Worm (Caenorhabditis elegans): Measurements from ENCODE around the gene lgc-31.
A peak's percentile ranks its signal among the peaks of the same experiment; 100 is the strongest.

Gene lgc-31

DNA sequence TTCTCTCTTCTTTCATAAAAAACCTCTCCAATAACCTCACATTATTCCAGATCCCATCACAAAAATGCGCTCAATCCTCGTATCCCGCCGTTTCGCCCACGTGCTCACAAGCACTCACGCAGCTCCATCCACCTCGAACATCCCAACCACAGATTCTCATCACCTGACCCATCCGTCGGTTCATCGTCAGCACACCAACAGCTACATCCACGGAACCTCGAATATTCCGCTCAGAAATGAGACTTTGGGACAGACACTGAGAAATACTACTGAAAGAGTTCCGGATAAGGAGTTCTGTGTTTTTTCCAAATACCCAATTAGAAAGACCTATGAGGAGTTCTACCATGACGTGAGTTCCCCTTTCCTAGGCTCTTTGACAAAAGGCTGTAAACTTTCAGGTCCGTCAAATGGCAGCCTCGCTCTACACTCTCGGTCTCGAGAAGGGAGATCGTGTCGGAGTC is 45.6 kb upstream of the lgc-31 start, which contains the start of gene acs-2:
Gene acs-2 (plus strand): TSS at position 51 of the 461 bp plus-strand sequence.
- TF ChIP-seq elt-2 (tag; optimal IDR thresholded peaks at IDR 0.05), result no peak
- no peak for TF ChIP-seq nhr-28 (tag; optimal IDR thresholded peaks at IDR 0.05)
- TF ChIP-seq snpc-4 (tag; optimal IDR thresholded peaks at IDR 0.05), result no peak
- TF ChIP-seq ama-1 (optimal IDR thresholded peaks at IDR 0.05), result peak; percentile 96
- TF ChIP-seq ceh-82 (tag; optimal IDR thresholded peaks at IDR 0.05), result no peak

DNA sequence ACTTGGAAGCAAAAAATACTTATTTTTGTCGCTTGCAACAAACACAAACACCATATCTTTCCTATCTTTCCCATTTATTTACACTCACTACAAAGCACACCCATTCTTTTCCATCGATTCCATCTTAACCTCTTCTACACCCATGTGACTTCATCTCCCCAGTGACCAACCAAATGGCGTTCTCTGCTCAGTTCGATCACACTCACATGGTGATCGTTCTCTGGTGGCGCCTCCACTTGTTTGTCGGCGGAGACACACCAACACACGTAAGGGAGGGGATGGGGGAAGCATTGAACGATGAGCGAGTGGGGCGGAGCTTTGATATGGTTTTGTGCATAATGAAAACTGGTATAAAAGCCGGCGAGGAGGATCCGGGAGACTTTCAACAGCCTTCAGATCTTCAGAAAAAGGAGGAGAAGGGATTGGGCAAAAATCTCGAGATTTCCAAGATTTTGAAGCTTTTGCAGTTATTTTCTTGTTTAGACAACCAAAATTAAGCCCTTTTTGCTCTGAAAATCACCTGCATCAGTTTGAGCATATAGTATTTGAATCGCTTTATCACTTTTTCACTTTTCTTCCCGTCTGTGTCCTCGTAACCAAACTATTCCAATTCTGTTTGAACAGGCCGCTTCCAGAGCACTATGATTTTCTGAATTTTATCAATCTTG is 44.8 kb upstream of the lgc-31 start:
- TF ChIP-seq ama-1 (optimal IDR thresholded peaks at IDR 0.05) (peak; percentile 96), fkh-10 (GFP tag; optimal IDR thresholded peaks at IDR 0.05) (no peak), skn-1 (tag; optimal IDR thresholded peaks at IDR 0.05) (no peak), ZK546.5 (tag; optimal IDR thresholded peaks at IDR 0.05) (no peak), ceh-28 (tag; optimal IDR thresholded peaks at IDR 0.05) (peak; percentile 40), unc-39 (tag; optimal IDR thresholded peaks at IDR 0.05) (no peak), nhr-237 (tag; optimal IDR thresholded peaks at IDR 0.05) (no peak), hmg-11 (tag; optimal IDR thresholded peaks at IDR 0.05) (peak; percentile 57), ceh-16 (tag; optimal IDR thresholded peaks at IDR 0.05) (no peak), mdl-1 (tag; optimal IDR thresholded peaks at IDR 0.05) (peak; percentile 82), nhr-76 (tag; optimal IDR thresholded peaks at IDR 0.05) (no peak), nhr-67 (tag; optimal IDR thresholded peaks at IDR 0.05) (no peak), egl-5 (tag; optimal IDR thresholded peaks at IDR 0.05) (peak; percentile 86), daf-12 (tag; optimal IDR thresholded peaks at IDR 0.05) (no peak), tbx-2 (tag; optimal IDR thresholded peaks at IDR 0.05) (no peak), elt-3 (tag; optimal IDR thresholded peaks at IDR 0.05) (no peak), ztf-4 (tag; optimal IDR thresholded peaks at IDR 0.05) (no peak), aly-2 (tag; optimal IDR thresholded peaks at IDR 0.05) (no peak), snpc-4 (tag; optimal IDR thresholded peaks at IDR 0.05) (peak; percentile 82), lsy-12 (tag; optimal IDR thresholded peaks at IDR 0.05) (no peak), zag-1 (tag; optimal IDR thresholded peaks at IDR 0.05) (no peak), nhr-12 (tag; optimal IDR thresholded peaks at IDR 0.05) (no peak), ztf-11 (tag; optimal IDR thresholded peaks at IDR 0.05) (no peak), lin-15B (tag; optimal IDR thresholded peaks at IDR 0.05) (peak; percentile 9), eor-1 (tag; optimal IDR thresholded peaks at IDR 0.05) (no peak), unc-62 (GFP tag; optimal IDR thresholded peaks at IDR 0.05) (peak; percentile 19), nhr-25 (tag; optimal IDR thresholded peaks at IDR 0.05) (no peak), jun-1 (tag; optimal IDR thresholded peaks at IDR 0.05) (peak; percentile 85), pha-4 (tag; optimal IDR thresholded peaks at IDR 0.05) (peak; percentile 87), pqm-1 (tag; optimal IDR thresholded peaks at IDR 0.05) (peak; percentile 94), lin-39 (tag; optimal IDR thresholded peaks at IDR 0.05) (peak; percentile 96), nhr-23 (tag; optimal IDR thresholded peaks at IDR 0.05) (no peak), nhr-11 (tag; optimal IDR thresholded peaks at IDR 0.05) (peak; percentile 70), ceh-9 (tag; optimal IDR thresholded peaks at IDR 0.05) (no peak), fkh-2 (tag; optimal IDR thresholded peaks at IDR 0.05) (no peak), nhr-77 (tag; optimal IDR thresholded peaks at IDR 0.05) (no peak), nfya-1 (tag; optimal IDR thresholded peaks at IDR 0.05; ENCODE audit: insufficient read depth) (peak; percentile 82), ceh-82 (tag; optimal IDR thresholded peaks at IDR 0.05) (no peak), egl-27 (tag; optimal IDR thresholded peaks at IDR 0.05) (no peak), elt-2 (tag; optimal IDR thresholded peaks at IDR 0.05) (peak; percentile 78), nhr-28 (tag; optimal IDR thresholded peaks at IDR 0.05) (no peak), mml-1 (tag; optimal IDR thresholded peaks at IDR 0.05) (no peak), sea-2 (GFP tag; optimal IDR thresholded peaks at IDR 0.05) (no peak), elt-1 (tag; optimal IDR thresholded peaks at IDR 0.05) (peak; percentile 77), R02D3.7 (tag; optimal IDR thresholded peaks at IDR 0.05) (no peak), nhr-43 (tag; optimal IDR thresholded peaks at IDR 0.05; ENCODE audit: poor library complexity, severe bottlenecking) (peak; percentile 84), fos-1 (tag; optimal IDR thresholded peaks at IDR 0.05) (no peak)

Measured in whole organism, L3 larva.